Worm (Caenorhabditis elegans): ENCODE data around the gene rexd-1.

- TF ChIP-seq W03F9.2 (tag; optimal IDR thresholded peaks at IDR 0.05) (no peak), dao-5 (tag; optimal IDR thresholded peaks at IDR 0.05) (no peak), him-1 (tag; optimal IDR thresholded peaks at IDR 0.05) (no peak)
These were observed 28.0 kb upstream of the rexd-1 start for ce11 chrIII:1806183-1806798.

Data from whole organism, L4/young adult.